Worm (Caenorhabditis elegans) whole organism, young adult: ENCODE measurements around the gene pat-12.

Source experiments
- ama-1 ChIP-seq, 3 experiments: fragments of 150-350 bp in 1 of 3; sonication (generic microtip) in 2 of 3; optimal IDR thresholded peaks; 2 replicates each; lab custom pipeline; 2014 to 2018; ENCODE audit warnings: missing biosample characterization in 2 of 3, missing genetic modification characterization in 2 of 3, missing genetic modification reagents in 2 of 3
- ceh-27 ChIP-seq: fragments of 200-800 bp; sonication (Bioruptor generic); optimal IDR thresholded peaks from 2 replicates; lab custom pipeline; 2018; ENCODE audit warnings: mild to moderate bottlenecking, missing genetic modification characterization, moderate library complexity, missing compliant biosample characterization
- pha-4 ChIP-seq: fragments of 150-350 bp; sonication (generic microtip); optimal IDR thresholded peaks from 2 replicates; lab custom pipeline; 2014; ENCODE audit warnings: missing biosample characterization, missing genetic modification reagents, missing genetic modification characterization
- rec-8 ChIP-seq, 2 experiments: sonication (generic microtip); optimal IDR thresholded peaks; 2 replicates each; lab custom pipeline; 2016; ENCODE audit warnings: mild to moderate bottlenecking in 2 of 2, missing genetic modification characterization in 2 of 2, missing genetic modification reagents in 2 of 2, missing genotype in 2 of 2, missing biosample characterization in 1 of 2, missing compliant biosample characterization in 1 of 2, moderate library complexity in 1 of 2
- sptf-2 ChIP-seq: fragments of 200-800 bp; sonication (Bioruptor generic); optimal IDR thresholded peaks from 2 replicates; lab custom pipeline; 2018; ENCODE audit warnings: mild to moderate bottlenecking, missing genetic modification characterization, missing compliant biosample characterization
- unc-62 ChIP-seq: fragments of 150-350 bp; optimal IDR thresholded peaks from 2 replicates; lab custom pipeline; 2014; ENCODE audit warnings: missing biosample characterization, missing genetic modification reagents, missing genetic modification characterization

DNA sequence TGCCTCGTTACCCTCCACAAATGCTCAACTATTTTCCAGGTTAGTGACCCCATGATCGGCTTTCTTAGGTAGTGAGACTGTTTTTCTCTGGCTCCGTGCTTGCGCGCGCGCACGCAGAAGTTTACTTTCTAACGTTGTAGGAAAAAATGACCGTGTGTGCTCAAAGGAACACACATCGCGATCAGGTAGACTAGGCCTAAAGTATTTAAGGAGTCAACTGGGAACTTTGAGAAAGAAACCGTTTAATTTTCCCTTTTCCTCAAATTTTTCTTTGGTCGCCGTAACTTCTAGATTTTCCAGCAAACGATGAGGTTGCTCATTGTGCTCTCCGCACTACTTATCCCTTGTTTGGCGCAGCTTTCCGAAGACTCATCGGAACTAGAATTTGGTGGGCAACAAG lies 11.8 kb downstream of the pat-12 start, which contains the start of gene idpp-1:
- TF ChIP-seq unc-62 (GFP tag; lab: Kevin White, UChicago) (no peak), ama-1 (optimal IDR thresholded peaks at IDR 0.05; lab: Kevin White, UChicago) (no peak), ama-1 (GFP tag; optimal IDR thresholded peaks at IDR 0.05; lab: Kevin White, UChicago) (no peak), rec-8 (tag; optimal IDR thresholded peaks at IDR 0.05; lab: Kevin White, UChicago) (no peak), ceh-27 (GFP tag; lab: Kevin White, UChicago) (no peak), sptf-2 (GFP tag; lab: Kevin White, UChicago) (no peak), pha-4 (no peak)
